Fruit fly (Drosophila melanogaster) whole organism: ENCODE results near the gene CG42704.

Experiments used
- CG8478 ChIP-seq: fragments of >200 bp; optimal IDR thresholded peaks from 2 replicates; lab custom pipeline; 2018; ENCODE audit warnings: inconsistent platforms
- Dll ChIP-seq: fragments of >200 bp; optimal IDR thresholded peaks from 2 replicates; lab custom pipeline; 2017
- EcR ChIP-seq, 2 experiments: fragments of >200 bp; optimal IDR thresholded peaks; 2 replicates each; lab custom pipeline; 2017; ENCODE audit warnings: missing biosample characterization in 2 of 2, missing genetic modification characterization in 2 of 2, missing genetic modification reagents in 2 of 2
- psq ChIP-seq: fragments of >200 bp; optimal IDR thresholded peaks from 2 replicates; lab custom pipeline; 2017

dm6 chrX:7453236-7453635, 40.8 kb downstream of the CG42704 start, which contains the start of gene CG43198:
- TF ChIP-seq Dll (lab: Kevin White, UChicago): no peak
- no peak for TF ChIP-seq CG8478 (lab: Kevin White, UChicago)
- TF ChIP-seq psq (lab: Kevin White, UChicago): no peak
- no peak for TF ChIP-seq EcR (GFP tag; optimal IDR thresholded peaks at IDR 0.05; lab: Kevin White, UChicago)
